Fruit fly (Drosophila melanogaster) whole organism, embryonic: ENCODE results near the gene CG12009.

Experiments used
- CG10565 ChIP-seq: fragments of 200-800 bp; sonication (Bioruptor generic); optimal IDR thresholded peaks from 3 replicates; lab custom pipeline; 2016; ENCODE audit warnings: missing biosample characterization, mild to moderate bottlenecking, missing genetic modification characterization
- CG10979 ChIP-seq: fragments of 200-800 bp; sonication (Bioruptor generic); optimal IDR thresholded peaks from 2 replicates; lab custom pipeline; 2018; ENCODE audit warnings: missing biosample characterization, mild to moderate bottlenecking, missing genetic modification characterization, moderate library complexity
- CG11093 ChIP-seq: fragments of 200-800 bp; sonication (Bioruptor generic); IDR thresholded peaks from 3 replicates; pipeline ENCODE4 v1.3.6; 2022; ENCODE audit warnings: missing biosample characterization, missing genetic modification characterization
- CG11398 ChIP-seq: fragments of 200-800 bp; sonication (Bioruptor generic); optimal IDR thresholded peaks from 2 replicates; lab custom pipeline; 2016; ENCODE audit warnings: missing biosample characterization, missing genetic modification characterization
- CG11560 ChIP-seq: fragments of 200-800 bp; sonication (Bioruptor generic); IDR thresholded peaks from 3 replicates; pipeline ENCODE4 v1.3.6; 2022; ENCODE audit warnings: missing biosample characterization, missing genetic modification characterization
- CG12071 ChIP-seq: fragments of 200-800 bp; sonication (Bioruptor generic); optimal IDR thresholded peaks from 3 replicates; lab custom pipeline; 2018; ENCODE audit warnings: missing biosample characterization, mild to moderate bottlenecking, missing genetic modification characterization
- CG12155 ChIP-seq: fragments of 200-800 bp; sonication (Bioruptor generic); optimal IDR thresholded peaks from 3 replicates; lab custom pipeline; 2016; ENCODE audit warnings: missing biosample characterization, missing genetic modification characterization
- CG13775 ChIP-seq: fragments of 200-800 bp; sonication (Bioruptor generic); optimal IDR thresholded peaks from 3 replicates; lab custom pipeline; 2017; ENCODE audit warnings: missing biosample characterization, mild to moderate bottlenecking, missing genetic modification characterization
- CG15269 ChIP-seq: fragments of 200-800 bp; sonication (Bioruptor generic); optimal IDR thresholded peaks from 2 replicates; lab custom pipeline; 2018; ENCODE audit warnings: missing biosample characterization, mild to moderate bottlenecking, missing genetic modification characterization, moderate library complexity
- CG17359 ChIP-seq: fragments of 200-800 bp; sonication (Bioruptor generic); optimal IDR thresholded peaks from 3 replicates; lab custom pipeline; 2018; ENCODE audit warnings: missing biosample characterization, mild to moderate bottlenecking, missing genetic modification characterization, moderate library complexity
- CG30431 ChIP-seq: fragments of 200-800 bp; sonication (Bioruptor generic); optimal IDR thresholded peaks from 2 replicates; lab custom pipeline; 2017; ENCODE audit warnings: missing biosample characterization, missing genetic modification characterization
- CG4730 ChIP-seq: fragments of 200-800 bp; sonication (Bioruptor generic); IDR thresholded peaks from 2 replicates; pipeline ENCODE4 v1.3.6; 2022; ENCODE audit warnings: missing biosample characterization, missing genetic modification characterization
- CG7357 ChIP-seq: fragments of 200-800 bp; sonication (Bioruptor generic); IDR thresholded peaks from 3 replicates; pipeline ENCODE4 v1.3.6; 2022; ENCODE audit warnings: missing biosample characterization, missing genetic modification characterization
- CG7987 ChIP-seq: fragments of 200-800 bp; sonication (Bioruptor generic); optimal IDR thresholded peaks from 2 replicates; lab custom pipeline; 2018; ENCODE audit warnings: missing biosample characterization, mild to moderate bottlenecking, missing genetic modification characterization, moderate library complexity
- CG8290 ChIP-seq, 3 experiments: fragments of 200-800 bp; sonication (Bioruptor generic); optimal IDR thresholded peaks; 2 replicates each; lab custom pipeline; 2016 to 2019; ENCODE audit warnings: missing biosample characterization in 3 of 3, missing genetic modification characterization in 3 of 3, mild to moderate bottlenecking in 2 of 3, moderate library complexity in 1 of 3
- Camta ChIP-seq: fragments of 200-800 bp; sonication (Bioruptor generic); optimal IDR thresholded peaks from 2 replicates; lab custom pipeline; 2016; ENCODE audit warnings: missing biosample characterization, missing genetic modification characterization
- Chrac-16 ChIP-seq: fragments of 200-800 bp; sonication (Bioruptor generic); optimal IDR thresholded peaks from 3 replicates; lab custom pipeline; 2016; ENCODE audit warnings: missing biosample characterization, missing genetic modification characterization
- Dad ChIP-seq: fragments of 200-800 bp; sonication (Bioruptor generic); optimal IDR thresholded peaks from 3 replicates; lab custom pipeline; 2016; ENCODE audit warnings: missing biosample characterization, missing genetic modification characterization
- Dek ChIP-seq: fragments of 200-800 bp; sonication (Bioruptor generic); optimal IDR thresholded peaks from 3 replicates; lab custom pipeline; 2019; ENCODE audit warnings: missing biosample characterization, mild to moderate bottlenecking, missing genetic modification characterization, moderate library complexity
- ERR ChIP-seq: fragments of 200-800 bp; sonication (Bioruptor generic); optimal IDR thresholded peaks from 2 replicates; lab custom pipeline; 2016; ENCODE audit warnings: missing biosample characterization, missing genetic modification characterization
- Hr39 ChIP-seq: fragments of >200 bp; optimal IDR thresholded peaks from 2 replicates; lab custom pipeline; 2017
- Hr51 ChIP-seq, 2 experiments: fragments of 200-800 bp; sonication (Bioruptor generic); optimal IDR thresholded peaks; 2 replicates in 1 of 2; 3 replicates in 1 of 2; lab custom pipeline; 2016 to 2018; ENCODE audit warnings: missing biosample characterization in 2 of 2, missing genetic modification characterization in 2 of 2, mild to moderate bottlenecking in 1 of 2, moderate library complexity in 1 of 2
- NfI ChIP-seq: fragments of 200-800 bp; sonication (Bioruptor generic); optimal IDR thresholded peaks from 3 replicates; lab custom pipeline; 2018; ENCODE audit warnings: missing biosample characterization, mild to moderate bottlenecking, missing genetic modification characterization, moderate library complexity
- Ravus ChIP-seq: fragments of 200-800 bp; sonication (Bioruptor generic); IDR thresholded peaks from 2 replicates; pipeline ENCODE4 v1.3.6; 2022; ENCODE audit warnings: missing biosample characterization, missing genetic modification characterization
- aop ChIP-seq: fragments of 200-800 bp; sonication (Bioruptor generic); IDR thresholded peaks from 2 replicates; pipeline ENCODE4 v1.3.6; 2022; ENCODE audit warnings: missing biosample characterization, missing genetic modification characterization
- ash1 ChIP-seq: fragments of 200-800 bp; sonication (Bioruptor generic); optimal IDR thresholded peaks from 2 replicates; lab custom pipeline; 2018; ENCODE audit warnings: missing biosample characterization, mild to moderate bottlenecking, missing genetic modification characterization
- az2 ChIP-seq: fragments of 200-800 bp; sonication (Bioruptor generic); optimal IDR thresholded peaks from 3 replicates; lab custom pipeline; 2016; ENCODE audit warnings: missing biosample characterization, missing genetic modification characterization
- btn ChIP-seq: fragments of 200-800 bp; sonication (Bioruptor generic); optimal IDR thresholded peaks from 2 replicates; lab custom pipeline; 2016; ENCODE audit warnings: missing biosample characterization, missing genetic modification characterization
- chinmo ChIP-seq: fragments of 200-800 bp; sonication (Bioruptor generic); IDR thresholded peaks from 4 replicates; pipeline ENCODE4 v1.3.6; 2022; ENCODE audit warnings: missing biosample characterization, missing genetic modification characterization; ENCODE audit not compliant: partially characterized antibody
- dmrt99B ChIP-seq: fragments of 200-800 bp; sonication (Bioruptor generic); optimal IDR thresholded peaks from 2 replicates; lab custom pipeline; 2018; ENCODE audit warnings: missing biosample characterization, mild to moderate bottlenecking, missing genetic modification characterization, moderate library complexity
- fu2 ChIP-seq: fragments of 200-800 bp; sonication (Bioruptor generic); optimal IDR thresholded peaks from 2 replicates; lab custom pipeline; 2016; ENCODE audit warnings: missing biosample characterization, missing genetic modification characterization
- gem ChIP-seq: fragments of 200-800 bp; sonication (Bioruptor generic); optimal IDR thresholded peaks from 2 replicates; lab custom pipeline; 2019; ENCODE audit warnings: missing biosample characterization, mild to moderate bottlenecking, missing genetic modification characterization, moderate library complexity
- insv ChIP-seq, 2 experiments: fragments of 200-800 bp; sonication (Bioruptor generic); optimal IDR thresholded peaks; 3 replicates each; lab custom pipeline; 2016 to 2018; ENCODE audit warnings: missing biosample characterization in 2 of 2, missing genetic modification characterization in 2 of 2
- kni ChIP-seq: fragments of 200-800 bp; sonication (Bioruptor generic); optimal IDR thresholded peaks from 3 replicates; lab custom pipeline; 2017; ENCODE audit warnings: mild to moderate bottlenecking, missing biosample characterization, missing genetic modification reagents, missing genetic modification characterization
- mam ChIP-seq: fragments of 200-800 bp; sonication (Bioruptor generic); optimal IDR thresholded peaks from 3 replicates; lab custom pipeline; 2016; ENCODE audit warnings: missing biosample characterization, missing genetic modification characterization
- oc ChIP-seq: fragments of 200-800 bp; sonication (Bioruptor generic); optimal IDR thresholded peaks from 2 replicates; lab custom pipeline; 2018; ENCODE audit warnings: missing biosample characterization, mild to moderate bottlenecking, missing genetic modification characterization, moderate library complexity
- pros ChIP-seq: fragments of 200-800 bp; sonication (Bioruptor generic); optimal IDR thresholded peaks from 3 replicates; lab custom pipeline; 2019; ENCODE audit warnings: missing biosample characterization, mild to moderate bottlenecking, missing genetic modification characterization, moderate library complexity
- pum ChIP-seq: fragments of 200-800 bp; sonication (Bioruptor generic); optimal IDR thresholded peaks from 2 replicates; lab custom pipeline; 2016; ENCODE audit warnings: missing biosample characterization, missing genetic modification characterization
- ranshi ChIP-seq: fragments of 200-800 bp; sonication (Bioruptor generic); IDR thresholded peaks from 2 replicates; pipeline ENCODE4 v1.3.6; 2022; ENCODE audit warnings: missing biosample characterization, missing genetic modification characterization
- ro ChIP-seq: fragments of 200-800 bp; sonication (Bioruptor generic); IDR thresholded peaks from 2 replicates; pipeline ENCODE4 v1.3.6; 2022; ENCODE audit warnings: missing biosample characterization, missing genetic modification characterization
- sens ChIP-seq: fragments of 200-800 bp; sonication (Bioruptor generic); peaks from one replicate; lab custom pipeline; 2016; ENCODE audit warnings: missing biosample characterization, missing genetic modification characterization
- sisA ChIP-seq: fragments of 200-800 bp; sonication (Bioruptor generic); IDR thresholded peaks from 2 replicates; pipeline ENCODE4 v1.3.6; 2022; ENCODE audit warnings: missing biosample characterization, missing genetic modification characterization
- slbo ChIP-seq: fragments of 200-800 bp; sonication (Bioruptor generic); IDR thresholded peaks from 2 replicates; pipeline ENCODE4 v1.3.6; 2022; ENCODE audit warnings: missing biosample characterization, missing genetic modification characterization
- sob ChIP-seq: fragments of 200-800 bp; sonication (Bioruptor generic); IDR thresholded peaks from 2 replicates; pipeline ENCODE4 v1.3.6; 2022; ENCODE audit warnings: missing biosample characterization, missing genetic modification characterization
- tio ChIP-seq: fragments of 200-800 bp; sonication (Bioruptor generic); optimal IDR thresholded peaks from 2 replicates; lab custom pipeline; 2017; ENCODE audit warnings: missing biosample characterization, missing genetic modification characterization, inconsistent platforms
- trem ChIP-seq: fragments of 200-800 bp; optimal IDR thresholded peaks from 3 replicates; lab custom pipeline; 2019; ENCODE audit warnings: missing biosample characterization, mild to moderate bottlenecking, missing genetic modification characterization, moderate library complexity
- unpg ChIP-seq: fragments of 200-800 bp; sonication (Bioruptor generic); optimal IDR thresholded peaks from 3 replicates; lab custom pipeline; 2018; ENCODE audit warnings: missing biosample characterization, mild to moderate bottlenecking, missing genetic modification characterization, moderate library complexity
- vfl ChIP-seq: fragments of 200-800 bp; sonication (Bioruptor generic); optimal IDR thresholded peaks from 2 replicates; lab custom pipeline; 2016; ENCODE audit warnings: missing biosample characterization, missing genetic modification characterization
- zfh1 ChIP-seq: fragments of 200-800 bp; sonication (Bioruptor generic); IDR thresholded peaks from 3 replicates; pipeline ENCODE4 v1.3.6; 2022; ENCODE audit warnings: missing biosample characterization, missing genetic modification characterization

Gene CG12009

DNA sequence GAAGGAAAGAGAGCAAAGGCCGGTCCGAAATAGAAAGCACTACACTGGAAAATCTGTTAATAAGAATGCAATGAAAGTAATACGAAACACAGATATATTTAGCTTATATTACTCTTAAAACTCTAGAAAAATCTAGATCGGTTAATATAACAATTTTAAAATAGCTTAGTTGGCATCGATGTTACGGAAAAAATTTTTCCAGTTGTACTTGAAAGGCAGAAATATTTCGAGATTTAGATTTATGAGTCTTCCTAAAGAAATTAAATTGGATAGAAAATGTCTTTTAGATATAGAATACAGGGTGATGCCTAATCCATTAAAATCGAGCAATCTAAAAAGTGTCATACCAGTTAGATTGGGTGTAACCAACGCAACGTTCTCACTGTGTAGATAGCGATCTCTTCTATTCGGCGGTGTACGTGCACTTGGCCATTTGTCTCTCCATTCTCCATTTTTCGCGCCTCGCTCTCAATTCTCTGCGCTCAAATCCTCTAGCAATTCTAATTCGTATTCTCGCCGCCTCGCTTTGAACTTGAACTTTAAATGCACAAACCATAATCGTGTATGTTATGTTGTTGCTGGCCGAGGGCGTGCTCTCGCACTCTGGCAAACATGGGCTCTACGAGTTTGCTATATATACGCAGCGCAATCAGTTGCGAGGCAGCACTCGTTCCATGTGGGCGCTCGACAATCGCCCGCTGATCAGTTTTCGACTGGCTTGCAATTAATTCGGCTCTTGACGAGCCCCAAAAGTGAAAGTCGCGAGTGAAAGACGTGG, 41.1 kb upstream of the CG12009 start (continued):
- TF ChIP-seq oc (tag; lab: Kevin White, UChicago) (peak; percentile 86), CG12071 (GFP tag; lab: Kevin White, UChicago) (peak; percentile 67), CG30431 (peak; percentile 94), insv (GFP tag; optimal IDR thresholded peaks at IDR 0.05; lab: Kevin White, UChicago) (peak; percentile 19 to 69), trem (tag; lab: Kevin White, UChicago) (peak; percentile 89), Camta (GFP tag; lab: Kevin White, UChicago) (peak; percentile 96), sens (GFP tag; lab: Kevin White, UChicago) (peak; percentile 100), kni (GFP tag; lab: Kevin White, UChicago) (peak; percentile 93), unpg (GFP tag; lab: Kevin White, UChicago) (peak; percentile 83), CG15269 (tag; lab: Kevin White, UChicago) (peak; percentile 94), az2 (GFP tag; lab: Kevin White, UChicago) (peak; percentile 97), ranshi (GFP tag; lab: Robert Waterston, UW) (peak; percentile 81), CG7357 (GFP tag; lab: Robert Waterston, UW) (peak; percentile 86), CG11560 (tag; lab: Robert Waterston, UW) (peak; percentile 78), NfI (GFP tag; lab: Kevin White, UChicago) (peak; percentile 93), ro (peak; percentile 69), CG13775 (peak; percentile 97), mam (GFP tag; lab: Kevin White, UChicago) (peak; percentile 95), zfh1 (GFP tag; lab: Robert Waterston, UW) (peak; percentile 75; the same call in 2 of the 3 replicates), pum (peak; percentile 95), fu2 (peak; percentile 96), vfl (GFP tag; lab: Kevin White, UChicago) (peak; percentile 85), ash1 (no peak), Dad (GFP tag; lab: Kevin White, UChicago) (peak; percentile 93), CG17359 (tag; lab: Kevin White, UChicago) (peak; percentile 85), Chrac-16 (GFP tag; lab: Kevin White, UChicago) (peak; percentile 94), tio (GFP tag; lab: Kevin White, UChicago) (peak; percentile 98), CG8290 (GFP tag; optimal IDR thresholded peaks at IDR 0.05; lab: Kevin White, UChicago) (peak; percentile 90), CG8290 (tag; optimal IDR thresholded peaks at IDR 0.05; lab: Kevin White, UChicago) (peak; percentile 68 to 78), CG7987 (GFP tag; lab: Kevin White, UChicago) (peak; percentile 46), Hr51 (GFP tag; optimal IDR thresholded peaks at IDR 0.05; lab: Kevin White, UChicago) (peak; percentile 92 to 95), slbo (peak; percentile 90), ERR (peak; percentile 90), CG12155 (GFP tag; lab: Kevin White, UChicago) (peak; percentile 89), Hr39 (lab: Kevin White, UChicago) (no peak), Ravus (GFP tag; lab: Robert Waterston, UW) (peak; percentile 49), CG4730 (GFP tag; lab: Robert Waterston, UW) (peak; percentile 80), pros (GFP tag; lab: Kevin White, UChicago) (peak; percentile 62), aop (GFP tag; lab: Robert Waterston, UW) (0 out of 2 replicates have a peak, but pooled peaks have one; percentile 14), btn (GFP tag; lab: Kevin White, UChicago) (peak; percentile 86), gem (peak; percentile 97), CG11398 (GFP tag; lab: Kevin White, UChicago) (peak; percentile 90), CG10979 (tag; lab: Kevin White, UChicago) (peak; percentile 97), dmrt99B (tag; lab: Kevin White, UChicago) (peak; percentile 96), Dek (tag; lab: Kevin White, UChicago) (peak; percentile 89), CG10565 (GFP tag; lab: Kevin White, UChicago) (peak; percentile 80), CG11093 (GFP tag; lab: Robert Waterston, UW) (peak; percentile 88), sisA (GFP tag; lab: Robert Waterston, UW) (peak; percentile 88), sob (peak; percentile 82; the same call in 1 of the 2 replicates), chinmo (peak; percentile 99)
